Fruit fly (Drosophila melanogaster) whole organism, pupa: ENCODE results near the gene CG42834.

ENCODE experiments used
- CG10348 ChIP-seq: fragments of 200-800 bp; sonication (Bioruptor generic); IDR thresholded peaks from 2 replicates; pipeline ENCODE4 v1.3.6; 2022; ENCODE audit warnings: missing biosample characterization, missing genetic modification characterization
- CG12605 ChIP-seq: fragments of 200-800 bp; sonication (Bioruptor generic); IDR thresholded peaks from 2 replicates; pipeline ENCODE4 v1.3.6; 2022; ENCODE audit warnings: missing biosample characterization, missing genetic modification characterization
- CG13204 ChIP-seq: fragments of 200-800 bp; sonication (Bioruptor generic); optimal IDR thresholded peaks from 2 replicates; lab custom pipeline; 2018; ENCODE audit warnings: missing biosample characterization, mild to moderate bottlenecking, missing genetic modification characterization, moderate library complexity
- CG14655 ChIP-seq: fragments of 200-800 bp; sonication (Bioruptor generic); optimal IDR thresholded peaks from 3 replicates; lab custom pipeline; 2017; ENCODE audit warnings: mild to moderate bottlenecking, missing biosample characterization, missing genetic modification reagents, missing genetic modification characterization
- CG15710 ChIP-seq: fragments of 200-800 bp; sonication (Bioruptor generic); optimal IDR thresholded peaks from 2 replicates; lab custom pipeline; 2018; ENCODE audit warnings: missing biosample characterization, mild to moderate bottlenecking, missing genetic modification characterization, moderate library complexity
- CG17806 ChIP-seq: fragments of 200-800 bp; sonication (Bioruptor generic); optimal IDR thresholded peaks from 2 replicates; lab custom pipeline; 2018; ENCODE audit warnings: missing biosample characterization, mild to moderate bottlenecking, missing genetic modification characterization, moderate library complexity
- CG32121 ChIP-seq: fragments of 200-800 bp; sonication (Bioruptor generic); IDR thresholded peaks from 2 replicates; pipeline ENCODE4 v1.3.6; 2022; ENCODE audit warnings: missing biosample characterization, missing genetic modification characterization
- CG34367 ChIP-seq: fragments of 200-800 bp; sonication (Bioruptor generic); optimal IDR thresholded peaks from 2 replicates; lab custom pipeline; 2018; ENCODE audit warnings: missing biosample characterization, mild to moderate bottlenecking, missing genetic modification characterization
- CG4496 ChIP-seq: fragments of 200-800 bp; sonication (Bioruptor generic); IDR thresholded peaks from 3 replicates; pipeline ENCODE4 v1.3.6; 2022; ENCODE audit warnings: missing biosample characterization, missing genetic modification characterization
- CG8159 ChIP-seq: fragments of 200-800 bp; sonication (Bioruptor generic); optimal IDR thresholded peaks from 3 replicates; lab custom pipeline; 2018; ENCODE audit warnings: missing biosample characterization, mild to moderate bottlenecking, missing genetic modification characterization, moderate library complexity
- CG8301 ChIP-seq: fragments of 200-800 bp; sonication (Bioruptor generic); optimal IDR thresholded peaks from 2 replicates; lab custom pipeline; 2018; ENCODE audit warnings: missing biosample characterization, mild to moderate bottlenecking, missing genetic modification characterization
- CG9948 ChIP-seq: fragments of 200-800 bp; sonication (Bioruptor generic); optimal IDR thresholded peaks from 2 replicates; lab custom pipeline; 2018; ENCODE audit warnings: missing biosample characterization, mild to moderate bottlenecking, missing genetic modification characterization, moderate library complexity
- D1 ChIP-seq: fragments of 200-800 bp; sonication (Bioruptor generic); optimal IDR thresholded peaks from 2 replicates; lab custom pipeline; 2018; ENCODE audit warnings: missing biosample characterization, mild to moderate bottlenecking, missing genetic modification characterization, moderate library complexity
- EcR ChIP-seq: fragments of 200-800 bp; sonication (Bioruptor generic); optimal IDR thresholded peaks from 3 replicates; lab custom pipeline; 2019; ENCODE audit warnings: missing biosample characterization, missing genetic modification characterization, mild to moderate bottlenecking, moderate library complexity, missing genetic modification reagents
- Ets98B ChIP-seq: fragments of 200-800 bp; sonication (Bioruptor generic); IDR thresholded peaks from 2 replicates; pipeline ENCODE4 v1.3.6; 2022; ENCODE audit warnings: missing biosample characterization, missing genetic modification characterization
- Pif1A ChIP-seq: fragments of 200-800 bp; sonication (Bioruptor generic); optimal IDR thresholded peaks from 3 replicates; lab custom pipeline; 2016; ENCODE audit warnings: missing biosample characterization, missing genetic modification characterization
- Pif1B ChIP-seq: fragments of 200-800 bp; sonication (Bioruptor generic); optimal IDR thresholded peaks from 3 replicates; lab custom pipeline; 2016; ENCODE audit warnings: missing biosample characterization, missing genetic modification characterization
- Snoo ChIP-seq: fragments of 200-800 bp; sonication (Bioruptor generic); optimal IDR thresholded peaks from 3 replicates; lab custom pipeline; 2017; ENCODE audit warnings: missing biosample characterization, mild to moderate bottlenecking, missing genetic modification characterization, inconsistent platforms
- fd96Ca ChIP-seq: fragments of 200-800 bp; sonication (Bioruptor generic); IDR thresholded peaks from 3 replicates; pipeline ENCODE4 v1.3.6; 2022; ENCODE audit warnings: missing biosample characterization, missing genetic modification characterization
- gl ChIP-seq: fragments of 200-800 bp; sonication (Bioruptor generic); optimal IDR thresholded peaks from 2 replicates; lab custom pipeline; 2018; ENCODE audit warnings: missing biosample characterization, mild to moderate bottlenecking, missing genetic modification characterization
- rn ChIP-seq: fragments of 200-800 bp; sonication (Bioruptor generic); IDR thresholded peaks from 2 replicates; pipeline ENCODE4 v1.3.6; 2022; ENCODE audit warnings: missing biosample characterization, missing genetic modification characterization

CG42834 gene

dm6 chr3R:17386168-17386819 is 32.3 kb upstream of the CG42834 start:
- peak; percentile 92 for TF ChIP-seq Ets98B (GFP tag; lab: Robert Waterston, UW)
- TF ChIP-seq CG8159 (tag; lab: Kevin White, UChicago): peak; percentile 81
- peak; percentile 85 for TF ChIP-seq CG14655 (GFP tag; lab: Kevin White, UChicago)
- peak; percentile 84 for TF ChIP-seq CG8301 (tag; lab: Kevin White, UChicago)
- peak; percentile 45 for TF ChIP-seq Snoo (tag; lab: Kevin White, UChicago)
- TF ChIP-seq CG12605 (GFP tag; lab: Robert Waterston, UW): peak; percentile 61; the same call in 1 of the 2 replicates
- peak; percentile 71 for TF ChIP-seq rn
- TF ChIP-seq gl (tag; lab: Kevin White, UChicago): peak; percentile 67
- TF ChIP-seq EcR (GFP tag; lab: Kevin White, UChicago): no peak
- peak; percentile 83 for TF ChIP-seq fd96Ca (GFP tag; lab: Robert Waterston, UW)
- peak; percentile 29 for TF ChIP-seq CG13204 (GFP tag; lab: Kevin White, UChicago)
- peak; percentile 72 for TF ChIP-seq CG9948
- peak; percentile 63 for TF ChIP-seq CG10348
- TF ChIP-seq CG34367: peak; percentile 60
- peak; percentile 90 for TF ChIP-seq CG4496
- TF ChIP-seq CG17806 (tag; lab: Kevin White, UChicago): peak; percentile 81
- TF ChIP-seq CG32121: peak; percentile 82
- TF ChIP-seq CG15710 (tag; lab: Kevin White, UChicago): peak; percentile 67
- TF ChIP-seq Pif1A (GFP tag; lab: Kevin White, UChicago): peak; percentile 83
- no peak for TF ChIP-seq D1 (tag; lab: Kevin White, UChicago)
- TF ChIP-seq Pif1B (GFP tag; lab: Kevin White, UChicago): peak; percentile 47

- peak; percentile 55 for TF ChIP-seq CG13204 (GFP tag; lab: Kevin White, UChicago)
- peak; percentile 91 for TF ChIP-seq CG9948
- TF ChIP-seq CG34367: peak; percentile 91
- peak; percentile 77 for TF ChIP-seq fd96Ca (GFP tag; lab: Robert Waterston, UW)
- peak; percentile 93 for TF ChIP-seq CG14655 (GFP tag; lab: Kevin White, UChicago)
- TF ChIP-seq EcR (GFP tag; lab: Kevin White, UChicago): peak; percentile 2
- peak; percentile 89 for TF ChIP-seq Snoo (tag; lab: Kevin White, UChicago)
- peak; percentile 88 for TF ChIP-seq CG8301 (tag; lab: Kevin White, UChicago)
- TF ChIP-seq D1 (tag; lab: Kevin White, UChicago): peak; percentile 88
- peak; percentile 75 for TF ChIP-seq gl (tag; lab: Kevin White, UChicago)
- peak; percentile 94 for TF ChIP-seq CG17806 (tag; lab: Kevin White, UChicago)
- TF ChIP-seq CG8159 (tag; lab: Kevin White, UChicago): peak; percentile 95
- peak; percentile 94 for TF ChIP-seq CG15710 (tag; lab: Kevin White, UChicago)
- peak; percentile 89 for TF ChIP-seq CG32121
- peak; percentile 91 for TF ChIP-seq Ets98B (GFP tag; lab: Robert Waterston, UW)
- TF ChIP-seq CG4496: peak; percentile 93
- peak; percentile 76; the same call in 1 of the 2 replicates for TF ChIP-seq CG12605 (GFP tag; lab: Robert Waterston, UW)
- peak; percentile 91 for TF ChIP-seq Pif1B (GFP tag; lab: Kevin White, UChicago)
- peak; percentile 92 for TF ChIP-seq Pif1A (GFP tag; lab: Kevin White, UChicago)
- peak; percentile 86; the same call in 1 of the 2 replicates for TF ChIP-seq rn
- peak; percentile 62 for TF ChIP-seq CG10348
These were observed 27.2 kb upstream of the CG42834 start, which contains the start of the genes Brf and sds22 for dm6 chr3R:17391313-17391845. TSS of gene Brf (minus strand) at chr3R:17391337. TSS of gene sds22 (plus strand) at chr3R:17391594.

- TF ChIP-seq CG15710 (tag; lab: Kevin White, UChicago) (peak; percentile 23), Snoo (tag; lab: Kevin White, UChicago) (peak; percentile 46), fd96Ca (GFP tag; lab: Robert Waterston, UW) (no peak), Ets98B (GFP tag; lab: Robert Waterston, UW) (0 out of 2 replicates have a peak, but pooled peaks have one; percentile 24), CG8301 (tag; lab: Kevin White, UChicago) (peak; percentile 38), CG14655 (GFP tag; lab: Kevin White, UChicago) (peak; percentile 53), CG12605 (GFP tag; lab: Robert Waterston, UW) (0 out of 2 replicates have a peak, but pooled peaks have one; percentile 7), EcR (GFP tag; lab: Kevin White, UChicago) (peak; percentile 85), gl (tag; lab: Kevin White, UChicago) (no peak), CG34367 (no peak), CG8159 (tag; lab: Kevin White, UChicago) (peak; percentile 41), CG17806 (tag; lab: Kevin White, UChicago) (no peak), CG4496 (no peak), D1 (tag; lab: Kevin White, UChicago) (peak; percentile 24), CG32121 (no peak), CG9948 (peak; percentile 11), Pif1B (GFP tag; lab: Kevin White, UChicago) (peak; percentile 18), CG13204 (GFP tag; lab: Kevin White, UChicago) (no peak), CG10348 (no peak), rn (no peak), Pif1A (GFP tag; lab: Kevin White, UChicago) (peak; percentile 32)
- TF ChIP-seq, all 21 proteins: peak for 12
These were observed 24.0 kb upstream of the CG42834 start, which contains the start of gene CREG for dm6 chr3R:17394318-17395188. TSS of gene CREG (minus strand) at chr3R:17394640.

- TF ChIP-seq CG12605 (GFP tag; lab: Robert Waterston, UW) (no peak), fd96Ca (GFP tag; lab: Robert Waterston, UW) (no peak), rn (no peak), CG34367 (no peak), CG13204 (GFP tag; lab: Kevin White, UChicago) (no peak)
These were observed 18.5 kb upstream of the CG42834 start for dm6 chr3R:17400102-17400501.
